Fruit fly (Drosophila melanogaster) whole organism, embryonic: ENCODE results near the gene CG11828.

ENCODE experiments used
- Asciz ChIP-seq: fragments of 200-800 bp; sonication (Bioruptor generic); optimal IDR thresholded peaks from 2 replicates; lab custom pipeline; 2017; ENCODE audit warnings: missing biosample characterization, mild to moderate bottlenecking, missing genetic modification characterization, missing genetic modification reagents
- Atf-2 ChIP-seq: fragments of 200-800 bp; sonication (Bioruptor generic); optimal IDR thresholded peaks from 2 replicates; lab custom pipeline; 2016; ENCODE audit warnings: missing biosample characterization, missing genetic modification characterization
- Atf6 ChIP-seq: fragments of 200-800 bp; sonication (Bioruptor generic); IDR thresholded peaks from 2 replicates; pipeline ENCODE4 v1.3.6; 2022; ENCODE audit warnings: missing biosample characterization, missing genetic modification characterization
- Bdp1 ChIP-seq: fragments of 200-800 bp; sonication (Bioruptor generic); optimal IDR thresholded peaks from 3 replicates; lab custom pipeline; 2016; ENCODE audit warnings: missing biosample characterization, missing genetic modification characterization
- CG12236 ChIP-seq: fragments of 200-800 bp; sonication (Bioruptor generic); optimal IDR thresholded peaks from 2 replicates; lab custom pipeline; 2016; ENCODE audit warnings: missing biosample characterization, missing genetic modification characterization
- CG1233 ChIP-seq: fragments of 200-800 bp; sonication (Bioruptor generic); optimal IDR thresholded peaks from 4 replicates; lab custom pipeline; 2018; ENCODE audit warnings: missing biosample characterization, mild to moderate bottlenecking, missing genetic modification characterization
- CG12659 ChIP-seq: fragments of 200-800 bp; sonication (Bioruptor generic); optimal IDR thresholded peaks from 3 replicates; lab custom pipeline; 2017; ENCODE audit warnings: mild to moderate bottlenecking, missing biosample characterization, missing genetic modification reagents, missing genetic modification characterization
- CG12942 ChIP-seq: fragments of 200-800 bp; sonication (Bioruptor generic); optimal IDR thresholded peaks from 3 replicates; lab custom pipeline; 2016; ENCODE audit warnings: missing biosample characterization, missing genetic modification characterization
- CG13123 ChIP-seq: fragments of 200-800 bp; sonication (Bioruptor generic); optimal IDR thresholded peaks from 2 replicates; lab custom pipeline; 2016; ENCODE audit warnings: missing biosample characterization, missing genetic modification characterization
- CG1529 ChIP-seq: fragments of 200-800 bp; sonication (Bioruptor generic); optimal IDR thresholded peaks from 3 replicates; lab custom pipeline; 2018; ENCODE audit warnings: missing biosample characterization, missing genetic modification characterization
- CG15601 ChIP-seq: fragments of 200-800 bp; sonication (Bioruptor generic); optimal IDR thresholded peaks from 3 replicates; lab custom pipeline; 2019; ENCODE audit warnings: missing biosample characterization, mild to moderate bottlenecking, missing genetic modification characterization, moderate library complexity
- CG1603 ChIP-seq: fragments of 200-800 bp; sonication (Bioruptor generic); optimal IDR thresholded peaks from 2 replicates; lab custom pipeline; 2019; ENCODE audit warnings: missing biosample characterization, mild to moderate bottlenecking, missing genetic modification characterization, moderate library complexity
- CG17829 ChIP-seq: fragments of 200-800 bp; optimal IDR thresholded peaks from 2 replicates; lab custom pipeline; 2019; ENCODE audit warnings: missing biosample characterization, mild to moderate bottlenecking, missing genetic modification characterization, moderate library complexity
- CG1792 ChIP-seq: fragments of 200-800 bp; sonication (Bioruptor generic); optimal IDR thresholded peaks from 2 replicates; lab custom pipeline; 2016; ENCODE audit warnings: missing biosample characterization, missing genetic modification characterization
- CG18619 ChIP-seq: fragments of 200-800 bp; sonication (Bioruptor generic); optimal IDR thresholded peaks from 3 replicates; lab custom pipeline; 2017; ENCODE audit warnings: missing biosample characterization, mild to moderate bottlenecking, missing genetic modification characterization
- CG31388 ChIP-seq: fragments of 200-800 bp; sonication (Bioruptor generic); optimal IDR thresholded peaks from 2 replicates; lab custom pipeline; 2016; ENCODE audit warnings: missing biosample characterization, missing genetic modification characterization
- CG32767 ChIP-seq: fragments of 200-800 bp; sonication (Bioruptor generic); IDR thresholded peaks from 2 replicates; pipeline ENCODE4 v1.3.6; 2022; ENCODE audit warnings: missing biosample characterization, missing genetic modification characterization
- CG34376 ChIP-seq: fragments of 200-800 bp; sonication (Bioruptor generic); optimal IDR thresholded peaks from 2 replicates; lab custom pipeline; 2018; ENCODE audit warnings: missing biosample characterization, mild to moderate bottlenecking, missing genetic modification characterization
- CG3847 ChIP-seq: fragments of 200-800 bp; sonication (Bioruptor generic); IDR thresholded peaks from 2 replicates; pipeline ENCODE4 v1.3.6; 2022; ENCODE audit warnings: missing biosample characterization, missing genetic modification characterization
- CG8089 ChIP-seq: fragments of 200-800 bp; sonication (Bioruptor generic); optimal IDR thresholded peaks from 3 replicates; lab custom pipeline; 2016; ENCODE audit warnings: missing biosample characterization, missing genetic modification characterization
- CG8281 ChIP-seq: fragments of 200-800 bp; sonication (Bioruptor generic); optimal IDR thresholded peaks from 2 replicates; lab custom pipeline; 2018; ENCODE audit warnings: missing biosample characterization, mild to moderate bottlenecking, missing genetic modification characterization, moderate library complexity
- CG8359 ChIP-seq: fragments of 200-800 bp; sonication (Bioruptor generic); optimal IDR thresholded peaks from 2 replicates; lab custom pipeline; 2017; ENCODE audit warnings: missing biosample characterization, mild to moderate bottlenecking, missing genetic modification characterization, borderline replicate concordance
- CHES-1-like ChIP-seq: fragments of 200-800 bp; sonication (Bioruptor generic); optimal IDR thresholded peaks from 2 replicates; lab custom pipeline; 2016; ENCODE audit warnings: missing biosample characterization, missing genetic modification characterization
- CTCF ChIP-seq: fragments of 200-800 bp; sonication (Bioruptor generic); optimal IDR thresholded peaks from 2 replicates; lab custom pipeline; 2017; ENCODE audit warnings: missing biosample characterization, mild to moderate bottlenecking, missing genetic modification characterization, moderate library complexity
- D19B ChIP-seq: fragments of 200-800 bp; sonication (Bioruptor generic); optimal IDR thresholded peaks from 2 replicates; lab custom pipeline; 2017; ENCODE audit warnings: missing biosample characterization, mild to moderate bottlenecking, missing genetic modification characterization
- E2f1 ChIP-seq: fragments of 200-800 bp; sonication (Bioruptor generic); IDR thresholded peaks from 2 replicates; pipeline ENCODE4 v1.3.6; 2022; ENCODE audit warnings: missing biosample characterization, missing genetic modification characterization
- GATAe ChIP-seq: fragments of 200-800 bp; sonication (Bioruptor generic); conservative IDR thresholded peaks from 2 replicates; pipeline ENCODE4 v1.3.6; 2022; ENCODE audit warnings: missing biosample characterization, missing genetic modification characterization
- HHEX ChIP-seq: fragments of 200-800 bp; sonication (Bioruptor generic); optimal IDR thresholded peaks from 3 replicates; lab custom pipeline; 2017; ENCODE audit warnings: missing biosample characterization, mild to moderate bottlenecking, missing genetic modification characterization, missing genetic modification reagents
- HmgD ChIP-seq: fragments of 200-800 bp; sonication (Bioruptor generic); optimal IDR thresholded peaks from 3 replicates; lab custom pipeline; 2016; ENCODE audit warnings: missing biosample characterization, missing genetic modification characterization
- Jarid2 ChIP-seq: fragments of 200-800 bp; sonication (Bioruptor generic); optimal IDR thresholded peaks from 3 replicates; lab custom pipeline; 2017; ENCODE audit warnings: mild to moderate bottlenecking, missing biosample characterization, missing genetic modification reagents, missing genetic modification characterization
- Poxn ChIP-seq: fragments of 200-800 bp; sonication (Bioruptor generic); IDR thresholded peaks from 2 replicates; pipeline ENCODE4 v1.3.6; 2022; ENCODE audit warnings: missing biosample characterization, missing genetic modification characterization
- Ptx1 ChIP-seq: fragments of 200-800 bp; sonication (Bioruptor generic); IDR thresholded peaks from 2 replicates; pipeline ENCODE4 v1.3.6; 2022; ENCODE audit warnings: missing biosample characterization, missing genetic modification characterization
- ap ChIP-seq: fragments of 200-800 bp; sonication (Bioruptor generic); IDR thresholded peaks from 2 replicates; pipeline ENCODE4 v1.3.6; 2022; ENCODE audit warnings: missing biosample characterization, missing genetic modification characterization
- bowl ChIP-seq: fragments of 200-800 bp; sonication (Bioruptor generic); IDR thresholded peaks from 2 replicates; pipeline ENCODE4 v1.3.6; 2022; ENCODE audit warnings: missing biosample characterization, missing genetic modification characterization
- crc ChIP-seq: fragments of 200-800 bp; sonication (Bioruptor generic); optimal IDR thresholded peaks from 2 replicates; lab custom pipeline; 2016; ENCODE audit warnings: missing biosample characterization, missing genetic modification characterization
- da ChIP-seq: fragments of 200-800 bp; sonication (Bioruptor generic); optimal IDR thresholded peaks from 2 replicates; lab custom pipeline; 2016; ENCODE audit warnings: missing biosample characterization, missing genetic modification characterization
- dati ChIP-seq: fragments of 200-800 bp; sonication (Bioruptor generic); IDR thresholded peaks from 2 replicates; pipeline ENCODE4 v1.3.6; 2022; ENCODE audit warnings: missing biosample characterization, missing genetic modification characterization
- dmrt11E ChIP-seq: fragments of 200-800 bp; sonication (Bioruptor generic); optimal IDR thresholded peaks from 3 replicates; lab custom pipeline; 2018; ENCODE audit warnings: missing biosample characterization, mild to moderate bottlenecking, missing genetic modification characterization, moderate library complexity
- fu2 ChIP-seq: fragments of 200-800 bp; sonication (Bioruptor generic); optimal IDR thresholded peaks from 2 replicates; lab custom pipeline; 2016; ENCODE audit warnings: missing biosample characterization, missing genetic modification characterization
- hb ChIP-seq: fragments of 200-800 bp; sonication (Bioruptor generic); IDR thresholded peaks from 3 replicates; pipeline ENCODE4 v1.3.6; 2022; ENCODE audit warnings: missing biosample characterization, missing genetic modification characterization; ENCODE audit not compliant: partially characterized antibody
- her ChIP-seq: fragments of 200-800 bp; sonication (Bioruptor generic); optimal IDR thresholded peaks from 2 replicates; lab custom pipeline; 2016; ENCODE audit warnings: missing biosample characterization, missing genetic modification characterization
- kni ChIP-seq: fragments of 200-800 bp; sonication (Bioruptor generic); optimal IDR thresholded peaks from 3 replicates; lab custom pipeline; 2017; ENCODE audit warnings: mild to moderate bottlenecking, missing biosample characterization, missing genetic modification reagents, missing genetic modification characterization
- lbe ChIP-seq: fragments of 200-800 bp; sonication (Bioruptor generic); optimal IDR thresholded peaks from 2 replicates; lab custom pipeline; 2016; ENCODE audit warnings: missing biosample characterization, mild to moderate bottlenecking, missing genetic modification characterization
- nmo ChIP-seq: fragments of 200-800 bp; sonication (Bioruptor generic); optimal IDR thresholded peaks from 2 replicates; lab custom pipeline; 2018; ENCODE audit warnings: missing biosample characterization, mild to moderate bottlenecking, missing genetic modification characterization, moderate library complexity
- pum ChIP-seq: fragments of 200-800 bp; sonication (Bioruptor generic); optimal IDR thresholded peaks from 2 replicates; lab custom pipeline; 2016; ENCODE audit warnings: missing biosample characterization, missing genetic modification characterization
- row ChIP-seq: fragments of 200-800 bp; sonication (Bioruptor generic); IDR thresholded peaks from 3 replicates; pipeline ENCODE4 v1.3.6; 2022; ENCODE audit warnings: missing biosample characterization, missing genetic modification characterization
- run ChIP-seq: fragments of 200-800 bp; sonication (Bioruptor generic); optimal IDR thresholded peaks from 3 replicates; lab custom pipeline; 2018; ENCODE audit warnings: missing biosample characterization, mild to moderate bottlenecking, missing genetic modification characterization
- stc ChIP-seq: fragments of 200-800 bp; sonication (Bioruptor generic); IDR thresholded peaks from 2 replicates; pipeline ENCODE4 v1.3.6; 2022; ENCODE audit warnings: missing biosample characterization, missing genetic modification characterization
- tin ChIP-seq: fragments of 200-800 bp; sonication (Bioruptor generic); optimal IDR thresholded peaks from 3 replicates; lab custom pipeline; 2016; ENCODE audit warnings: missing biosample characterization, missing genetic modification characterization
- tio ChIP-seq: fragments of 200-800 bp; sonication (Bioruptor generic); optimal IDR thresholded peaks from 2 replicates; lab custom pipeline; 2017; ENCODE audit warnings: missing biosample characterization, missing genetic modification characterization, inconsistent platforms
- vfl ChIP-seq: fragments of 200-800 bp; sonication (Bioruptor generic); optimal IDR thresholded peaks from 2 replicates; lab custom pipeline; 2016; ENCODE audit warnings: missing biosample characterization, missing genetic modification characterization
- zen2 ChIP-seq: fragments of 200-800 bp; sonication (Bioruptor generic); IDR thresholded peaks from 3 replicates; pipeline ENCODE4 v1.3.6; 2022; ENCODE audit warnings: missing biosample characterization, missing genetic modification characterization; ENCODE audit not compliant: partially characterized antibody
- zfh1 ChIP-seq: fragments of 200-800 bp; sonication (Bioruptor generic); IDR thresholded peaks from 3 replicates; pipeline ENCODE4 v1.3.6; 2022; ENCODE audit warnings: missing biosample characterization, missing genetic modification characterization

The CG11828 gene

DNA sequence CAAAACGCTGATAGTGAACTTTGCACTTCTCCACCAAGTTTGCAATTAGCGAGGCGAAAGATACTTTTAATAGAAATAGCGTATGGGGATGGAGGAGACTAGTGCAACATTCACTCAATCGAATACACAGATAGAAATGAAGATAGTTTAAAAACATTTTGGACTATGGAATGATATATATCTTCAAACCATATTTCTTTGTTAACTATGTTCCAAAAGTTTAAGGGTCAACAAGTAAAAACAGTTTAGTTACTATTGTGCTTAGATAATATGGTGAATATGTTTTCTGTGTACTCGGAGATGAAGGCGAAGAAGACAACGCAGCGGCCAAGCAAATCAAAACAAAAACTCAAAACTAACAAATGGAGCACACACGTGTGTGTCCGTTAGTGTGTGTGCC lies 18.7 kb upstream of the CG11828 start (continued):
- no peak for TF ChIP-seq Jarid2
- TF ChIP-seq CG1233 (GFP tag; lab: Kevin White, UChicago) = peak; percentile 10
- no peak for TF ChIP-seq ap
- no peak for TF ChIP-seq zen2
- no peak for TF ChIP-seq CG31388 (GFP tag; lab: Kevin White, UChicago)
- no peak for TF ChIP-seq CG1529 (GFP tag; lab: Kevin White, UChicago)
- peak; percentile 4 for TF ChIP-seq CG18619 (GFP tag; lab: Kevin White, UChicago)
- TF ChIP-seq Asciz (GFP tag; lab: Kevin White, UChicago) = peak; percentile 45
- no peak for TF ChIP-seq CG12942 (GFP tag; lab: Kevin White, UChicago)
- no peak for TF ChIP-seq her (GFP tag; lab: Kevin White, UChicago)
- no peak for TF ChIP-seq hb (GFP tag; lab: Robert Waterston, UW)
- TF ChIP-seq CG12659 = peak; percentile 9
- no peak for TF ChIP-seq tio (GFP tag; lab: Kevin White, UChicago)
- no peak for TF ChIP-seq HHEX (GFP tag; lab: Kevin White, UChicago)
- no peak for TF ChIP-seq bowl (GFP tag; lab: Robert Waterston, UW)
- TF ChIP-seq Atf-2 (GFP tag; lab: Kevin White, UChicago) = no peak
- TF ChIP-seq CG15601 (tag; lab: Kevin White, UChicago) = no peak
- no peak for TF ChIP-seq CG32767 (GFP tag; lab: Robert Waterston, UW)
- TF ChIP-seq dmrt11E (tag; lab: Kevin White, UChicago) = peak; percentile 35
- TF ChIP-seq CG3847 (GFP tag; lab: Robert Waterston, UW) = no peak
- peak; percentile 58 for TF ChIP-seq CG17829 (tag; lab: Kevin White, UChicago)
- TF ChIP-seq E2f1 = peak; percentile 11; the same call in 1 of the 2 replicates
- TF ChIP-seq D19B (GFP tag; lab: Kevin White, UChicago) = no peak
- no peak for TF ChIP-seq CG8089
- TF ChIP-seq CG8281 (tag; lab: Kevin White, UChicago) = no peak
- TF ChIP-seq pum = peak; percentile 16
- 0 out of 2 replicates have a peak, but pooled peaks have one; percentile 18 for TF ChIP-seq Atf6 (GFP tag; lab: Robert Waterston, UW)
- TF ChIP-seq da (GFP tag; lab: Kevin White, UChicago) = no peak
- peak; percentile 62 for TF ChIP-seq row (GFP tag; lab: Robert Waterston, UW)
- no peak for TF ChIP-seq lbe (GFP tag; lab: Kevin White, UChicago)
- no peak for TF ChIP-seq GATAe (GFP tag; lab: Robert Waterston, UW)
- no peak; the same call in 1 of the 2 replicates for TF ChIP-seq dati (GFP tag; lab: Robert Waterston, UW)
- no peak for TF ChIP-seq fu2 (GFP tag; lab: Kevin White, UChicago)
- peak; percentile 58; the same call in 2 of the 3 replicates for TF ChIP-seq zfh1 (GFP tag; lab: Robert Waterston, UW)
- no peak for TF ChIP-seq CG1792
- peak; percentile 76 for TF ChIP-seq CG1603 (tag; lab: Kevin White, UChicago)
- TF ChIP-seq CHES-1-like = no peak
- no peak for TF ChIP-seq CTCF
- no peak for TF ChIP-seq CG34376
- TF ChIP-seq kni = no peak
- no peak for TF ChIP-seq Bdp1
- TF ChIP-seq Ptx1 = peak; percentile 60; the same call in 1 of the 2 replicates
- no peak for TF ChIP-seq Poxn (GFP tag; lab: Robert Waterston, UW)
- TF ChIP-seq crc (GFP tag; lab: Kevin White, UChicago) = no peak
- no peak for TF ChIP-seq CG8359 (GFP tag; lab: Kevin White, UChicago)
- no peak for TF ChIP-seq tin (GFP tag; lab: Kevin White, UChicago)
- no peak for TF ChIP-seq HmgD
- TF ChIP-seq CG13123 = peak; percentile 12
- TF ChIP-seq nmo (GFP tag; lab: Kevin White, UChicago) = peak; percentile 66
- TF ChIP-seq run (tag; lab: Kevin White, UChicago) = no peak
- TF ChIP-seq stc (GFP tag; lab: Robert Waterston, UW) = peak; percentile 45; the same call in 1 of the 2 replicates
- TF ChIP-seq CG12236 (GFP tag; lab: Kevin White, UChicago) = no peak
- TF ChIP-seq vfl (GFP tag; lab: Kevin White, UChicago) = no peak
